Worm (Caenorhabditis elegans) whole organism, L4 larva: Measurements from ENCODE around the gene ifa-3.

Experiments
- F26F4.8 ChIP-seq: fragments of 200-800 bp; sonication (Bioruptor generic); conservative IDR thresholded peaks from 2 replicates; pipeline ENCODE4 v1.3.6; 2022; ENCODE audit warnings: missing genetic modification characterization, missing compliant biosample characterization
- R02D3.7 ChIP-seq: fragments of 150-350 bp; sonication (generic microtip); optimal IDR thresholded peaks from 3 replicates; lab custom pipeline; 2014; ENCODE audit warnings: missing biosample characterization, missing genetic modification characterization
- ama-1 ChIP-seq: fragments of 150-350 bp; optimal IDR thresholded peaks from 2 replicates; lab custom pipeline; 2014; ENCODE audit warnings: inconsistent platforms, mixed read lengths
- fkh-10 ChIP-seq: fragments of 150-350 bp; optimal IDR thresholded peaks from 2 replicates; lab custom pipeline; 2014; ENCODE audit warnings: missing biosample characterization, missing genetic modification reagents, missing genetic modification characterization
- fos-1 ChIP-seq: fragments of 150-350 bp; optimal IDR thresholded peaks from 2 replicates; lab custom pipeline; 2014; ENCODE audit warnings: missing biosample characterization, missing genetic modification characterization
- nhr-11 ChIP-seq: fragments of 150-350 bp; optimal IDR thresholded peaks from 2 replicates; lab custom pipeline; 2014; ENCODE audit warnings: missing biosample characterization, missing genetic modification characterization
- nhr-237 ChIP-seq: sonication (generic microtip); optimal IDR thresholded peaks from 2 replicates; lab custom pipeline; 2017; ENCODE audit warnings: missing biosample characterization, missing genetic modification characterization
- nhr-76 ChIP-seq: fragments of 150-350 bp; optimal IDR thresholded peaks from 2 replicates; lab custom pipeline; 2014; ENCODE audit warnings: missing biosample characterization, missing genetic modification characterization
- pha-4 ChIP-seq, 2 experiments: fragments of 150-350 bp in 1 of 2; fragments of 200-800 bp in 1 of 2; sonication (Bioruptor generic) in 1 of 2; IDR thresholded peaks in 1 of 2; optimal IDR thresholded peaks in 1 of 2; 2 replicates each; pipeline versions ENCODE4 v1.3.6 to Lab custom; 2014 to 2022; ENCODE audit warnings: missing genetic modification characterization in 2 of 2, missing genetic modification reagents in 2 of 2, missing biosample characterization in 1 of 2, missing compliant biosample characterization in 1 of 2
- saeg-2 ChIP-seq: fragments of 200-800 bp; sonication (Bioruptor generic); IDR thresholded peaks from 2 replicates; pipeline ENCODE4 v1.3.6; 2022; ENCODE audit warnings: missing genetic modification reagents, missing genetic modification characterization, missing compliant biosample characterization
- sdz-12 ChIP-seq: fragments of 200-800 bp; sonication (Bioruptor generic); optimal IDR thresholded peaks from 2 replicates; lab custom pipeline; 2018; ENCODE audit warnings: mild to moderate bottlenecking, missing genetic modification characterization, missing compliant biosample characterization
- unc-130 ChIP-seq: sonication (generic microtip); optimal IDR thresholded peaks from 2 replicates; lab custom pipeline; 2016; ENCODE audit warnings: missing genetic modification reagents, missing genetic modification characterization, missing compliant biosample characterization

DNA sequence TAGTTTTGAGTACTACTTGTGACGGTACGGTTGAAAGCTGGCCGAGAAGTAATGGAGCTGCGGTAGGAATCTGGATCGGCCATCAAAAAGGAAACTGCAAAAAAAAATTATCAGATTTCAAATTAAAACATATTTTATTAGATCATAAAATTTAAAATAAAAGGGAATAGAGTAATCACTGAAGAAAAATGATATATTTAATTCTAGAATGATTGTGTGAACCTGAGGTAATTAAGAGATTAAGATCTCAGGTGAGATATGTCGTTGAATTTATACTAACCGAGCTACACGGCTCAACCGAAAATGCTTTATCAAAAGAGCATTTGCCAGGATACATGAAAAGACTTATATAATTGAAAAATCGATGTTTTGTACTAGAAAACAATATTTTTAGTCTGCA, at the start of gene ifa-3:
- TF ChIP-seq nhr-11 (tag; lab: Kevin White, UChicago) = no peak
- TF ChIP-seq unc-130 (GFP tag; lab: Kevin White, UChicago) = no peak
- TF ChIP-seq pha-4 (GFP tag; IDR thresholded peaks at IDR 0.05; lab: Robert Waterston, UW) = no peak
- no peak for TF ChIP-seq pha-4 (tag; optimal IDR thresholded peaks at IDR 0.05; lab: Kevin White, UChicago)
- TF ChIP-seq fkh-10 (GFP tag; lab: Kevin White, UChicago) = no peak
- no peak for TF ChIP-seq F26F4.8 (GFP tag; lab: Robert Waterston, UW)
- TF ChIP-seq fos-1 (tag; lab: Kevin White, UChicago) = no peak
- no peak for TF ChIP-seq nhr-237 (tag; lab: Kevin White, UChicago)
- no peak for TF ChIP-seq ama-1 (lab: Kevin White, UChicago)
- TF ChIP-seq sdz-12 (GFP tag; lab: Kevin White, UChicago) = no peak
- TF ChIP-seq R02D3.7 (tag; lab: Kevin White, UChicago) = no peak
- TF ChIP-seq saeg-2 = no peak
- TF ChIP-seq nhr-76 (tag; lab: Kevin White, UChicago) = no peak
